Fruit fly (Drosophila melanogaster): Measurements from ENCODE around the gene CG7560.

CG7560 gene

DNA sequence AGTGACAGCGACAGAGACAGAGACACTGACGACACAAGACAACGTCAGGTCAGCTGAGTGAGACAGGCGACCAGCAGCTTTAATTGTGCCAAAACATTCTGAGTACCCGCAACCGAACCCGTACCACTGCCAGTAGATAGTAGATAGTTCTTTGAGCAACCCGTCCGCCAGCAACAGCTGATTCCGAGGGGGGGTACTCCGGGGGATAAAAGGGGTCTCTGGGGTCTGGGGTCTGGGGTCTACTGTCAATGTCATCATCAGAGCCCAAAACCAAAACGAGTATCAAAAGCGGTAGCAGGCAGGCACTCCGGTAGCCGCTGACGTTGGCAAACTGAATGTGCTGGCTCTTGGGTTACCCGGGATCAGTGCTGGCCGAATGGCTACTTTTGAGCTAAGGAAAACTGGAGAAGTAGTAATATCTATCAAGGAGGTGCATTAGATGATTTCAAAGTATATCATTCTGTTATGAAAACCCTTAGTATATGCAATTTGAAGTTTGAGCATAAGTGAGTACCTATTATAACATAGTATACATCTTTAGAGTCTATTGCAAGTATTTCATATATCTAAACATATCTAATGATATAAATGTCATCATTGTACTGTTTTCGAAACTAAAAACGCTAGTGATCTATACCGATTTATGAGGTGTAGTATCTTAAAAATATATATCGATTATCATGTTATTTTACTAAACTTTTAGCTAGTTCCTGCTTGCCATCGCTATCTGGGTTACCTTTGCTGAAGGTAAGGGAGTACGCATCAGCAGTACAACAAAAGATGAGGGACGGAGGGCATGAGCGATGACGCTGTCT lies 43.6 kb upstream of the CG7560 start (continued):
- no peak for TF ChIP-seq B-H1 (GFP tag; IDR thresholded peaks at IDR 0.05)
- TF ChIP-seq CG6254 (GFP tag; optimal IDR thresholded peaks at IDR 0.05), result peak; percentile 26
- TF ChIP-seq CG12769 (tag; optimal IDR thresholded peaks at IDR 0.05), result peak; percentile 57
- TF ChIP-seq Dbx (GFP tag; IDR thresholded peaks at IDR 0.05), result peak; percentile 48; the same call in 1 of the 3 replicates
- TF ChIP-seq Rfx (GFP tag; IDR thresholded peaks at IDR 0.05), result peak; percentile 45
- TF ChIP-seq lola (GFP tag; optimal IDR thresholded peaks at IDR 0.05), result peak in 1 of 3 experiments; percentile 17
- TF ChIP-seq fd3F (GFP tag; optimal IDR thresholded peaks at IDR 0.05), result peak; percentile 7
- peak; percentile 60 for TF ChIP-seq CG10543 (GFP tag; optimal IDR thresholded peaks at IDR 0.05)
- peak; percentile 8 for TF ChIP-seq caup (GFP tag; optimal IDR thresholded peaks at IDR 0.05; ENCODE audit: severe bottlenecking)
- peak; percentile 3 for TF ChIP-seq CG1832 (GFP tag; optimal IDR thresholded peaks at IDR 0.05)
- TF ChIP-seq CG14860 (GFP tag; IDR thresholded peaks at IDR 0.05; ENCODE audit: partially characterized antibody), result no peak
- peak; percentile 87 for TF ChIP-seq crol (GFP tag; IDR thresholded peaks at IDR 0.05)
- TF ChIP-seq tgo (GFP tag; IDR thresholded peaks at IDR 0.05), result peak; percentile 16; the same call in 1 of the 3 replicates
- no peak for TF ChIP-seq CG11247 (GFP tag; IDR thresholded peaks at IDR 0.05)
- TF ChIP-seq CG2199 (GFP tag; IDR thresholded peaks at IDR 0.05), result peak; percentile 61; the same call in 1 of the 3 replicates
- 0 out of 3 replicates have a peak, but pooled peaks have one; percentile 38 for TF ChIP-seq ci (GFP tag; IDR thresholded peaks at IDR 0.05)
- peak; percentile 16 for TF ChIP-seq CG12071 (GFP tag; optimal IDR thresholded peaks at IDR 0.05)
- no peak for TF ChIP-seq CG1233 (GFP tag; optimal IDR thresholded peaks at IDR 0.05)
- no peak for TF ChIP-seq grau (tag; optimal IDR thresholded peaks at IDR 0.05)
- peak; percentile 41 for TF ChIP-seq dmrt11E (tag; optimal IDR thresholded peaks at IDR 0.05)
- TF ChIP-seq CG14441 (GFP tag; IDR thresholded peaks at IDR 0.05), result peak; percentile 7; the same call in 1 of the 2 replicates
- no peak for TF ChIP-seq CG8765 (GFP tag; IDR thresholded peaks at IDR 0.05)
- no peak for TF ChIP-seq CG10147 (GFP tag; optimal IDR thresholded peaks at IDR 0.05)
- peak; percentile 63 for TF ChIP-seq CG13894 (tag; optimal IDR thresholded peaks at IDR 0.05)
- TF ChIP-seq CG2120 (GFP tag; optimal IDR thresholded peaks at IDR 0.05), result no peak
- no peak for TF ChIP-seq Bteb2 (GFP tag; optimal IDR thresholded peaks at IDR 0.05)
- peak; percentile 32; the same call in 1 of the 2 replicates for TF ChIP-seq sob (GFP tag; IDR thresholded peaks at IDR 0.05)
- no peak for TF ChIP-seq salm (tag; optimal IDR thresholded peaks at IDR 0.05)
- peak; percentile 15 for TF ChIP-seq Hey (tag; optimal IDR thresholded peaks at IDR 0.05)
- no peak for TF ChIP-seq gsb (GFP tag; IDR thresholded peaks at IDR 0.05)
- no peak for TF ChIP-seq CG4360 (GFP tag; IDR thresholded peaks at IDR 0.05)
- TF ChIP-seq unpg (GFP tag; optimal IDR thresholded peaks at IDR 0.05), result no peak
- peak; percentile 14 for TF ChIP-seq CG18262 (tag; optimal IDR thresholded peaks at IDR 0.05)
- TF ChIP-seq CG9932 (GFP tag; IDR thresholded peaks at IDR 0.05), result 0 out of 2 replicates have a peak, but pooled peaks have one; percentile 35
- TF ChIP-seq CG8290 (GFP tag; optimal IDR thresholded peaks at IDR 0.05), result no peak
- peak in 1 of 2 experiments; percentile 45 for TF ChIP-seq CG8290 (tag; optimal IDR thresholded peaks at IDR 0.05)
- TF ChIP-seq crp (GFP tag; optimal IDR thresholded peaks at IDR 0.05), result peak in 1 of 2 experiments; percentile 48
- TF ChIP-seq z (GFP tag; IDR thresholded peaks at IDR 0.05), result peak; percentile 50; the same call in 1 of the 3 replicates
- TF ChIP-seq fru (optimal IDR thresholded peaks at IDR 0.05), result no peak
- no peak for TF ChIP-seq CG11723 (GFP tag; optimal IDR thresholded peaks at IDR 0.05)
- no peak for TF ChIP-seq CG9437 (GFP tag; optimal IDR thresholded peaks at IDR 0.05)
- TF ChIP-seq bbx (GFP tag; IDR thresholded peaks at IDR 0.05; ENCODE audit: partially characterized antibody), result no peak
- TF ChIP-seq CG2875 (GFP tag; optimal IDR thresholded peaks at IDR 0.05), result no peak
- TF ChIP-seq CG10431 (GFP tag; optimal IDR thresholded peaks at IDR 0.05), result no peak
- TF ChIP-seq chinmo (GFP tag; IDR thresholded peaks at IDR 0.05; ENCODE audit: partially characterized antibody), result 0 out of 4 replicates have a peak, but pooled peaks have one; percentile 46
- no peak for TF ChIP-seq vnd (GFP tag; IDR thresholded peaks at IDR 0.05; ENCODE audit: partially characterized antibody)
- TF ChIP-seq Doc3 (GFP tag; IDR thresholded peaks at IDR 0.05; ENCODE audit: partially characterized antibody), result no peak
